ENCODE assay signal across 4 fruit fly cellular contexts in the genomic region with DNA sequence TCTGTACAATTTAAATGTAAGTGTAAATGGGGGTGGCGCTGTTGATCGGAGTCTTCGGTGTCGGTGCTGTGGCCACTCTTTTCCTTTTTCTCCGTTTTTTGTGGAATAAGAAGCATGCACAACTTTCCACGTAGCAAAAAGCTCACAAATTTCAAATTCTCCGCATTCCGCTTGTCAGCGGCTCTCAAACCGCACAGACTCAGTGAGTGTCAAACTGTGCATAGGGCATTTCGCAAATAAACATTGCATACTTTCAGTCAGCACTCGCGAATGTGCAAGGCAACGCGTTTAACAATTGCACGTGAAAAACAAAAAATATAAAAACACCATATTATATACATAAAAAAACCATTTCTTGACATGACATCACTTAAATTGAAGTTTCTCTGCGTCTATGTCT.
TF ChIP-seq lines count a peak whose summit lies in the region.

No protein-coding gene starts in this region.

- TF ChIP-seq CTCF in whole organism, embryonic (GFP tag; optimal IDR thresholded peaks at IDR 0.05; lab: Kevin White, UChicago): peak; percentile 35

TF ChIP-seq in whole organism, embryonic, 481 proteins besides CTCF, POLR2A, EP300 and RAD21 (continues in another document):
- no peak for TF ChIP-seq lmd (GFP tag; IDR thresholded peaks at IDR 0.05; lab: Robert Waterston, UW)
- TF ChIP-seq CG3407 (GFP tag; optimal IDR thresholded peaks at IDR 0.05; lab: Kevin White, UChicago): no peak
- TF ChIP-seq CG11695 (GFP tag; IDR thresholded peaks at IDR 0.05; lab: Robert Waterston, UW): no peak
- TF ChIP-seq nerfin-2 (GFP tag; IDR thresholded peaks at IDR 0.05; lab: Robert Waterston, UW; ENCODE audit: partially characterized antibody): peak; percentile 47; the same call in 1 of the 2 replicates
- peak; percentile 100 for TF ChIP-seq CG6654 (GFP tag; optimal IDR thresholded peaks at IDR 0.05; lab: Kevin White, UChicago)
- TF ChIP-seq CG14860 (GFP tag; IDR thresholded peaks at IDR 0.05; lab: Robert Waterston, UW; ENCODE audit: partially characterized antibody): peak; percentile 55; the same call in 2 of the 3 replicates
- no peak for TF ChIP-seq psq (GFP tag; optimal IDR thresholded peaks at IDR 0.05; lab: Kevin White, UChicago)
- TF ChIP-seq CG14014 (GFP tag; IDR thresholded peaks at IDR 0.05; lab: Robert Waterston, UW): no peak
- TF ChIP-seq peb (GFP tag; IDR thresholded peaks at IDR 0.05; lab: Robert Waterston, UW): no peak
- TF ChIP-seq onecut (GFP tag; IDR thresholded peaks at IDR 0.05; lab: Robert Waterston, UW): no peak
- no peak for TF ChIP-seq NfI (GFP tag; optimal IDR thresholded peaks at IDR 0.05; lab: Kevin White, UChicago)
- TF ChIP-seq Asciz (GFP tag; optimal IDR thresholded peaks at IDR 0.05; lab: Kevin White, UChicago): no peak
- TF ChIP-seq fd64A (GFP tag; optimal IDR thresholded peaks at IDR 0.05; lab: Kevin White, UChicago): no peak
- TF ChIP-seq Ets65A (GFP tag; lab: Kevin White, UChicago): peak; percentile 72
- no peak for TF ChIP-seq ac (GFP tag; optimal IDR thresholded peaks at IDR 0.05; lab: Kevin White, UChicago)
- TF ChIP-seq CG31441 (GFP tag; IDR thresholded peaks at IDR 0.05; lab: Robert Waterston, UW): no peak
- no peak for TF ChIP-seq CG10267 (tag; optimal IDR thresholded peaks at IDR 0.05; lab: Kevin White, UChicago)
- TF ChIP-seq pfk (GFP tag; optimal IDR thresholded peaks at IDR 0.05; lab: Kevin White, UChicago): no peak
- TF ChIP-seq sens (GFP tag; lab: Kevin White, UChicago): no peak
- peak; percentile 63 for TF ChIP-seq knrl (GFP tag; IDR thresholded peaks at IDR 0.05; lab: Robert Waterston, UW; ENCODE audit: partially characterized antibody)
- peak; percentile 2 for TF ChIP-seq Xbp1 (GFP tag; optimal IDR thresholded peaks at IDR 0.05; lab: Kevin White, UChicago)
- no peak for TF ChIP-seq da (GFP tag; optimal IDR thresholded peaks at IDR 0.05; lab: Kevin White, UChicago)

TF ChIP-seq in whole organism, prepupa, 60 proteins besides CTCF, POLR2A, EP300 and RAD21:
- no peak for TF ChIP-seq Sox15 (GFP tag; optimal IDR thresholded peaks at IDR 0.05; lab: Kevin White, UChicago)
- no peak for TF ChIP-seq cyc (GFP tag; optimal IDR thresholded peaks at IDR 0.05; lab: Kevin White, UChicago)
- peak; percentile 33 for TF ChIP-seq Eip78C (GFP tag; lab: Kevin White, UChicago)
- no peak for TF ChIP-seq Hr38 (GFP tag; optimal IDR thresholded peaks at IDR 0.05; lab: Kevin White, UChicago)
- no peak for TF ChIP-seq OdsH (GFP tag; optimal IDR thresholded peaks at IDR 0.05; lab: Kevin White, UChicago)

TF ChIP-seq in whole organism, pupa, 21 proteins besides CTCF, POLR2A, EP300 and RAD21:
- TF ChIP-seq Ets98B (GFP tag; IDR thresholded peaks at IDR 0.05; lab: Robert Waterston, UW) (peak; percentile 27; the same call in 1 of the 2 replicates), CG4496 (GFP tag; IDR thresholded peaks at IDR 0.05; lab: Robert Waterston, UW) (no peak), CG32121 (GFP tag; IDR thresholded peaks at IDR 0.05; lab: Robert Waterston, UW) (0 out of 2 replicates have a peak, but pooled peaks have one; percentile 15), D1 (tag; optimal IDR thresholded peaks at IDR 0.05; lab: Kevin White, UChicago) (peak; percentile 79), Pif1B (GFP tag; optimal IDR thresholded peaks at IDR 0.05; lab: Kevin White, UChicago) (no peak), CG14655 (GFP tag; optimal IDR thresholded peaks at IDR 0.05; lab: Kevin White, UChicago) (no peak)

TF ChIP-seq in whole organism, wandering third instar larva, 38 proteins besides CTCF, POLR2A, EP300 and RAD21:
- TF ChIP-seq rgr (GFP tag; optimal IDR thresholded peaks at IDR 0.05; lab: Kevin White, UChicago): peak; percentile 1
- no peak for TF ChIP-seq CG9705 (GFP tag; optimal IDR thresholded peaks at IDR 0.05; lab: Kevin White, UChicago)
- TF ChIP-seq Myc (optimal IDR thresholded peaks at IDR 0.05; lab: Kevin White, UChicago): peak; percentile 91
